Worm (Caenorhabditis elegans) whole organism, midembryonic: ENCODE measurements around the gene K11H12.4.

Experiments used
- T22C8.4 ChIP-seq: fragments of 200-800 bp; sonication (Bioruptor generic); IDR thresholded peaks from 2 replicates; pipeline ENCODE4 v1.3.6; 2022; ENCODE audit warnings: missing genetic modification characterization, missing compliant biosample characterization
- cog-1 ChIP-seq: sonication (generic microtip); optimal IDR thresholded peaks from 2 replicates; lab custom pipeline; 2016; ENCODE audit warnings: missing genetic modification characterization, missing compliant biosample characterization
- flt-1 ChIP-seq: fragments of 200-800 bp; sonication (Bioruptor generic); IDR thresholded peaks from 2 replicates; pipeline ENCODE4 v1.3.6; 2022; ENCODE audit warnings: missing genetic modification characterization, missing compliant biosample characterization
- klf-2 ChIP-seq: fragments of 200-800 bp; sonication (Bioruptor generic); conservative IDR thresholded peaks from 2 replicates; pipeline ENCODE4 v1.3.6; 2022; ENCODE audit warnings: missing genetic modification reagents, missing genetic modification characterization, missing compliant biosample characterization
- med-1 ChIP-seq: sonication (generic microtip); optimal IDR thresholded peaks from 2 replicates; lab custom pipeline; 2017; ENCODE audit warnings: missing genetic modification characterization, mild to moderate bottlenecking, missing compliant biosample characterization, antibody characterized with exemption, missing genetic modification reagents; ENCODE audit not compliant: insufficient read depth
- ref-1 ChIP-seq: fragments of 200-800 bp; sonication (Bioruptor generic); conservative IDR thresholded peaks from 2 replicates; pipeline ENCODE4 v1.3.6; 2022; ENCODE audit warnings: missing genetic modification reagents, missing genetic modification characterization, missing compliant biosample characterization
- tab-1 ChIP-seq: fragments of 200-800 bp; sonication (Bioruptor generic); IDR thresholded peaks from 2 replicates; pipeline ENCODE4 v1.3.6; 2022; ENCODE audit warnings: missing genetic modification characterization, missing compliant biosample characterization
- ztf-23 ChIP-seq: fragments of 200-800 bp; sonication (Bioruptor generic); IDR thresholded peaks from 2 replicates; pipeline ENCODE4 v1.3.6; 2022; ENCODE audit warnings: missing genetic modification reagents, missing genetic modification characterization, missing compliant biosample characterization
- ztf-29 ChIP-seq: fragments of 200-800 bp; sonication (Bioruptor generic); IDR thresholded peaks from 2 replicates; pipeline ENCODE4 v1.3.6; 2022; ENCODE audit warnings: missing genetic modification reagents, missing genetic modification characterization, missing compliant biosample characterization

K11H12.4 gene

DNA sequence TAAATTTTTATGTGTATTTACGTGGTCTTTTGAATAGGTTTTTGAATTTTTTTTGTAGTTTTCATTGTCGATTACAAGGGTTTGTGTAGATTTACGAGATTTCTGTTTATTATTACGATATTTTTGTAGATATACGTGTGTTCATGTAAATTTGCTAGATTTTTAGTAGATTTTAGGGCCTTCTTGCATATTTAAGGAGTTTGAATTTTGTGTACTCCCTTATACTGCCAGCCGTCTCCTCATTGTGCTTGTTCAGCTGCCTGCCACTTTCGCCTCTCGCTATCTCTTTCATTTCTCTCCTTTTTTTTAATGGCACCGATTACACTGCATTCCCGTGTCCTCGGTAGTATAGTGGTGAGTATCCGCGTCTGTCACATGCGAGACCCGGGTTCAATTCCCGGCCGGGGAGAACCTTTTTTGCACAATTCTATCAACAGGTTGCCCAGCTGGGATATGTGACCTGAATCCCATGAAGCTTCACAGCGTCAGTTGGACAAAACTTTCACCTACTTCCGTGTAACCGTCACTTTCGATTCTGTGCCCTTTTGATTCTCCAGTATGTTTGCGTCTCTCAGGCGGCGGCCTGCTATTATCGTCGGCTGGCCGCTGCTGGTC is 7.2 kb upstream of the K11H12.4 start:
- TF ChIP-seq tab-1 (GFP tag; lab: Robert Waterston, UW) (peak; percentile 86), cog-1 (tag; lab: Kevin White, UChicago) (peak; percentile 40), ztf-23 (peak; percentile 89), T22C8.4 (GFP tag; lab: Robert Waterston, UW) (peak; percentile 79), ztf-29 (GFP tag; lab: Robert Waterston, UW) (peak; percentile 79), klf-2 (GFP tag; lab: Robert Waterston, UW) (peak; percentile 88), flt-1 (GFP tag; lab: Robert Waterston, UW) (peak; percentile 94), med-1 (GFP tag; lab: Kevin White, UChicago) (peak; percentile 53), ref-1 (GFP tag; lab: Robert Waterston, UW) (peak; percentile 75)

ce11 chrIV:676280-676679 is 597 bp upstream of the K11H12.4 start, which contains the start of gene K11H12.5:
K11H12.5 (plus strand) TSS chrIV:676580.
- TF ChIP-seq med-1 (GFP tag; lab: Kevin White, UChicago) (no peak), flt-1 (GFP tag; lab: Robert Waterston, UW) (no peak), tab-1 (GFP tag; lab: Robert Waterston, UW) (no peak), cog-1 (tag; lab: Kevin White, UChicago) (no peak), klf-2 (GFP tag; lab: Robert Waterston, UW) (no peak), ztf-23 (no peak), ztf-29 (GFP tag; lab: Robert Waterston, UW) (no peak), T22C8.4 (GFP tag; lab: Robert Waterston, UW) (no peak), ref-1 (GFP tag; lab: Robert Waterston, UW) (no peak)

DNA sequence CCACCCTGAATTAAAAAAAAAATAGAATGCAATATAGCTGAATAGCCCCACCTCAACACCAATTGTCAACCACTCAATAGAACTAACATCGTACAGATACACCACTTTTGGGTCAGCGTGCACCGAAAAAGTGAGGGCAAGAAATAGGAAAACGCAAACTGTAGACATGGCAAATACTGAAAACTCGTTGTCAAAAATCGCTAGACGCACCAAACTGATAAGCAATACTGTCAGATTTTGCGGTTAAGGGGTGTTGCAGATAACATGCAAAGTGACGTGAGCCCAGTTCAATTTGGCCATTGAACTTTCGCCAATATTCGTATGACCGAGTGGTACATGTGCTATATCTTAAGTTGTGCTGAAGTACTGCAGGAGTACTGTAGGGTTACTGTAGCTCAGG is 2.4 kb downstream of the K11H12.4 start, which contains the start of gene K11H12.3:
Gene K11H12.3 (minus strand): TSS at position 168 of the 400 bp plus-strand sequence.
- TF ChIP-seq med-1 (GFP tag; lab: Kevin White, UChicago) (no peak), T22C8.4 (GFP tag; lab: Robert Waterston, UW) (no peak), cog-1 (tag; lab: Kevin White, UChicago) (no peak), ztf-23 (no peak), klf-2 (GFP tag; lab: Robert Waterston, UW) (no peak), ref-1 (GFP tag; lab: Robert Waterston, UW) (no peak), tab-1 (GFP tag; lab: Robert Waterston, UW) (no peak)

- TF ChIP-seq ref-1 (GFP tag; lab: Robert Waterston, UW) (no peak), ztf-23 (no peak), klf-2 (GFP tag; lab: Robert Waterston, UW) (no peak), cog-1 (tag; lab: Kevin White, UChicago) (no peak)
Measured at ce11 chrIV:670455-670854, 5.2 kb downstream of the K11H12.4 start, which contains the start of gene K11H12.11. K11H12.11 (minus strand) TSS chrIV:670555.

DNA sequence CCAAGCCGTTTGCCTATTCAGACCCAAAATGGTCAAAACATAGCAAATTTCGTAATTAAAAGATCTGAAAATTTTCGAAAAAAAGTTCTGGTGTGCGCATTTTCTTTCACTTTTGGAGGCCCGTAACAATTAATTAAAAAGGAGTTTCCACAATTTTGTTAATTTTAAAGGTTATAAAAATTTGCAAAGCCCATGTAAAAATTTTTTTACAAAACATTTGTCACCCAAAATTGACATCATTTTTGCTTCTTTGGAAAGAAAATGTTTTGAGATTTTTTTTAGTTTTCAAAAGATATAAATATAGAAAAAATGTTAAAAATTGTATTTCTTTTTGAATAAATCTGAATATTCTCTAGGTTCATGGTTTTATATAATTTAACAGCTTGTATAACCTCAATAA is 8.7 kb downstream of the K11H12.4 start, which contains the start of gene K11H12.6:
Gene K11H12.6 (plus strand): TSS at position 301 of the 400 bp plus-strand sequence.
- TF ChIP-seq ztf-29 (GFP tag; lab: Robert Waterston, UW): no peak
- TF ChIP-seq med-1 (GFP tag; lab: Kevin White, UChicago): no peak
- no peak for TF ChIP-seq tab-1 (GFP tag; lab: Robert Waterston, UW)
- TF ChIP-seq ztf-23: no peak
- no peak for TF ChIP-seq cog-1 (tag; lab: Kevin White, UChicago)
- TF ChIP-seq klf-2 (GFP tag; lab: Robert Waterston, UW): no peak
- no peak for TF ChIP-seq flt-1 (GFP tag; lab: Robert Waterston, UW)
- no peak for TF ChIP-seq ref-1 (GFP tag; lab: Robert Waterston, UW)
- no peak for TF ChIP-seq T22C8.4 (GFP tag; lab: Robert Waterston, UW)

DNA sequence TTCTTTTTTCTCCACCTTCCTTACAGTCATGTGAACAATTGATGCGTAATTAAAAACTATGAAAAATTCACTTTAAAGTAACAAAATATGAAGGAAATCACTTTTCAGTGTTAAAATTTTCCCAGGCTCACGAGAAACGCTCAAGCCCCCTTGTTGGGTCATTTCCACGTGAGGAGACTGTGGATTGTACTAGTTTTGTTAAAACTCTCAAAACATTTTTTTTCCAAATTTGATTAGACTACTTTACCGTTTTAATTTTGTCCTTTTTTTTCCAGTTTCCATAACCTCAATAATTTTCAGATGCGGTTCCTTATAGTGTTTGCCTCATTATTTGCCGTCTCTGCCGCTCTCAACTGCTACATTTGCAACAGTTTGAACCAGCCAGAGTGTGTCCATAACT is 10.5 kb downstream of the K11H12.4 start, which contains the start of gene K11H12.7:
Gene K11H12.7 (plus strand): TSS at position 301 of the 400 bp plus-strand sequence.
- TF ChIP-seq klf-2 (GFP tag; lab: Robert Waterston, UW) (no peak), cog-1 (tag; lab: Kevin White, UChicago) (no peak), ztf-29 (GFP tag; lab: Robert Waterston, UW) (no peak), tab-1 (GFP tag; lab: Robert Waterston, UW) (no peak), med-1 (GFP tag; lab: Kevin White, UChicago) (no peak), T22C8.4 (GFP tag; lab: Robert Waterston, UW) (no peak), ref-1 (GFP tag; lab: Robert Waterston, UW) (no peak), ztf-23 (no peak), flt-1 (GFP tag; lab: Robert Waterston, UW) (no peak)

ce11 chrIV:664122-664521 is 11.6 kb downstream of the K11H12.4 start:
- TF ChIP-seq ref-1 (GFP tag; lab: Robert Waterston, UW) (no peak), ztf-29 (GFP tag; lab: Robert Waterston, UW) (no peak), klf-2 (GFP tag; lab: Robert Waterston, UW) (no peak), T22C8.4 (GFP tag; lab: Robert Waterston, UW) (no peak), tab-1 (GFP tag; lab: Robert Waterston, UW) (no peak), flt-1 (GFP tag; lab: Robert Waterston, UW) (no peak), med-1 (GFP tag; lab: Kevin White, UChicago) (no peak), cog-1 (tag; lab: Kevin White, UChicago) (no peak), ztf-23 (no peak)

ce11 chrIV:661623-662022 is 14.1 kb downstream of the K11H12.4 start:
- TF ChIP-seq ztf-23: no peak
- no peak for TF ChIP-seq ztf-29 (GFP tag; lab: Robert Waterston, UW)
- TF ChIP-seq flt-1 (GFP tag; lab: Robert Waterston, UW): no peak
- TF ChIP-seq cog-1 (tag; lab: Kevin White, UChicago): no peak
- TF ChIP-seq ref-1 (GFP tag; lab: Robert Waterston, UW): no peak
- TF ChIP-seq med-1 (GFP tag; lab: Kevin White, UChicago): no peak
- no peak for TF ChIP-seq klf-2 (GFP tag; lab: Robert Waterston, UW)
- no peak for TF ChIP-seq tab-1 (GFP tag; lab: Robert Waterston, UW)
- TF ChIP-seq T22C8.4 (GFP tag; lab: Robert Waterston, UW): no peak
